Fruit fly (Drosophila melanogaster): ENCODE data around the gene wapl.

- no peak for TF ChIP-seq CTCF (optimal IDR thresholded peaks at IDR 0.05)
- no peak for TF ChIP-seq CG8478 (optimal IDR thresholded peaks at IDR 0.05)
Measured at dm6 chrX:2203766-2204165, 45.0 kb upstream of the wapl start, which contains the start of gene FarO.
